Fruit fly (Drosophila melanogaster): ENCODE data around the gene pira.

The pira gene

DNA sequence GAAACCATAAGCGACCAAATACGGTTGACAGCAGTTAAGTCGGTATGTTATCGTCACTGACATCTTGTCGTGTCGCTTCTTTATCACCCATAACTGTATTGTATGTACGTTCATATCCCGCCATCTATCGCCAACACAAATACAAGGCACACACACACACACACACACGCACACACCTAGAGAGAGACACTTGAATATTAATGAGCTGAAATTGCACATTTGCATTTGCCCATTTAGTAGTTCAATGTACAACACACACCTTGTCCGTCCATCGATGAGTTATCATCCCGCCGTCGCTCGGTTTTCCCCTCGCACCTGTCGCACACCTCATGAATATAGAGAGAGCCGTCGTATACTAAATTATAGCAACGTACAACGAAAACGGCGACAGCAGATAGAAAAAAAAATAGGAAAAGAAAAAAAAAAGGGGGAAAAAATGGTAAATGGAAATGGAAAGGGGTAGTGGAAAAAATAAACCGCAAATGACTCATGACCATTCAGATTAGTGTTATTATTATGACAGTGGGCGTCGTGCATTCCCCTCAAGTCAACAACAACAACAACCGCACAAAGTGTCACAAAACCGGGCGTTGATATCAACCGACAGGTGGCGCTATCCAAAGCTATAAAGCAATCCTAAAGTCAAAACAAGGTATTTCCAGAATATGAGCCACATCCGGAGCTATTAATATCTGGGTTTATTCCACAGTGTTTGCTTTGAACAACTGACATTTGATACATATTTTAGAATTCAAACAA is 42.1 kb downstream of the pira start:
- TF ChIP-seq eg (GFP tag; IDR thresholded peaks at IDR 0.05): 0 out of 3 replicates have a peak, but pooled peaks have one; percentile 31
- TF ChIP-seq CG15336 (GFP tag; IDR thresholded peaks at IDR 0.05): no peak
- TF ChIP-seq CG8119 (GFP tag; IDR thresholded peaks at IDR 0.05): peak; percentile 16; the same call in 1 of the 3 replicates

DNA sequence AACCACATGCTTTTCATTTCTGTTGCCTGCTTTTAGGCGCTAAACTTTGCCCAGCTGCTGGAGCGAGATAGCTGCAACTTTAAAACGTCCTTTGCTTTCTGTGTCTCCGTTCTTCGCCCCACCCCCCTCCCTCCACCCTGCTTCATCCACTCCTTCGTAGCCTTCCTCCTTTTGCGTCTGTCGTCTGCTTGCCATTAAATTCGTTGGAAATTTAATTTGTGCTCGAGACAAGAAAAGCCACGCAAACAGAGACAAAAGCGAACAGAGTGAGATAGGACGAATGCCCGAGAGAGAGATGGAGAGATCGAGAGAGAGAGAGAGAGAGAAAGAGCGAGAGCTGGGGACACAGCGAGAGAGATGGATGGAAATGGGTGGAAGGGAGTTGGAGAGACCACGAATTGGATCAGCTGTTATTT is 43.5 kb downstream of the pira start:
- no peak for TF ChIP-seq CG8319 (GFP tag; optimal IDR thresholded peaks at IDR 0.05)
- TF ChIP-seq Eip78C (GFP tag): peak; percentile 63
- TF ChIP-seq dsx (GFP tag; optimal IDR thresholded peaks at IDR 0.05; ENCODE audit: poor library complexity, severe bottlenecking): peak; percentile 6
- peak; percentile 37; the same call in 1 of the 3 replicates for TF ChIP-seq CG6163 (GFP tag; IDR thresholded peaks at IDR 0.05)
- TF ChIP-seq net (GFP tag; optimal IDR thresholded peaks at IDR 0.05): no peak
- TF ChIP-seq Blimp-1 (GFP tag; optimal IDR thresholded peaks at IDR 0.05): no peak
- no peak for TF ChIP-seq CG3032 (tag; optimal IDR thresholded peaks at IDR 0.05)
- TF ChIP-seq fkh (GFP tag; optimal IDR thresholded peaks at IDR 0.05): no peak
- no peak for TF ChIP-seq Sox14 (GFP tag; optimal IDR thresholded peaks at IDR 0.05)
- TF ChIP-seq salr (GFP tag; optimal IDR thresholded peaks at IDR 0.05): no peak
- TF ChIP-seq achi (GFP tag; optimal IDR thresholded peaks at IDR 0.05): no peak
- no peak for TF ChIP-seq vri (GFP tag; optimal IDR thresholded peaks at IDR 0.05)
- TF ChIP-seq pdm3 (GFP tag; optimal IDR thresholded peaks at IDR 0.05): no peak
- no peak for TF ChIP-seq Eip75B (GFP tag; optimal IDR thresholded peaks at IDR 0.05)
- TF ChIP-seq CG31627 (GFP tag; optimal IDR thresholded peaks at IDR 0.05): no peak
- no peak for TF ChIP-seq OdsH (GFP tag; optimal IDR thresholded peaks at IDR 0.05)
- no peak for TF ChIP-seq CG7368 (GFP tag; optimal IDR thresholded peaks at IDR 0.05)
- TF ChIP-seq CG11762 (GFP tag; optimal IDR thresholded peaks at IDR 0.05; ENCODE audit: insufficient read depth): no peak

DNA sequence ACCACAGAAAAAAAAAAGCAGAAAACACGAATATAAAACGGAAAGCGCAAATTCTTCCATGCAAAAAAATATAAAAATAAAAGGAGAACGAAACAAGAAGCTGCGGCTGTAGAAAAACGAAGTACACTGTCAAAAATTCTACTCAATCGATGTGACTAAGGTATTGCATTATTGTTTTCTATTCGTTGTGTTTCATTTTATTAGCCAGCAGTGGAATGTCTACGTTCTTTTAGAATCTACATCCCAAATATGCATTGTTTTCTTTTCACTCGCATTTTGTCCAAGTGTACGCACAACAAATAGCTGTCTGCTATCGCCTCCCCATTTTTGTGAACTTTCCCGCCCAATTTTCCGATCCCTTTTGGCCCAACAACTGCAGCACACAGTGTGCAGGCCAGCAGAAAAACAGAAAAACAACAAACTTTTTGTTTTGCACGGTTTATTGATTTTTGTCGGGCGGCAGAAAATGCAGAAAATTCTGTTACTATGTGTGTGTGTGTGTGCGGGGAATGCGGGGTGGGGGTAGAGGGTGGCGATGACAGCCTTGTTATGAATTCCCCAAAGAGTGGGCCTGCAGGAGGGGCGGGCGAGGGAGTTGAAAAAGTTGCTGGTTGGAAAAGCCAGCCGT is 44.1 kb downstream of the pira start:
- TF ChIP-seq achi (GFP tag; optimal IDR thresholded peaks at IDR 0.05) (peak; percentile 86), CG11294 (GFP tag; IDR thresholded peaks at IDR 0.05) (peak; percentile 74), dsx (GFP tag; optimal IDR thresholded peaks at IDR 0.05; ENCODE audit: poor library complexity, severe bottlenecking) (peak; percentile 76), Gug (GFP tag; IDR thresholded peaks at IDR 0.05) (peak; percentile 67), CG6808 (GFP tag; optimal IDR thresholded peaks at IDR 0.05) (peak; percentile 86), Hr38 (GFP tag; optimal IDR thresholded peaks at IDR 0.05) (no peak), acj6 (GFP tag; optimal IDR thresholded peaks at IDR 0.05) (peak; percentile 88), CG8632 (GFP tag; optimal IDR thresholded peaks at IDR 0.05) (peak; percentile 75), Sox15 (GFP tag; optimal IDR thresholded peaks at IDR 0.05) (peak; percentile 83), esn (GFP tag; optimal IDR thresholded peaks at IDR 0.05) (peak; percentile 87), CG1621 (tag; optimal IDR thresholded peaks at IDR 0.05) (peak; percentile 87), spab (GFP tag; optimal IDR thresholded peaks at IDR 0.05) (peak; percentile 85), fd59A (GFP tag; optimal IDR thresholded peaks at IDR 0.05) (peak; percentile 87), CG4318 (GFP tag; optimal IDR thresholded peaks at IDR 0.05) (no peak), fkh (GFP tag; optimal IDR thresholded peaks at IDR 0.05) (no peak), vri (GFP tag; optimal IDR thresholded peaks at IDR 0.05) (peak; percentile 68), pdm3 (GFP tag; optimal IDR thresholded peaks at IDR 0.05) (peak; percentile 88), Sox14 (GFP tag; optimal IDR thresholded peaks at IDR 0.05) (peak; percentile 86), Smox (GFP tag; optimal IDR thresholded peaks at IDR 0.05) (peak; percentile 83), CG8319 (GFP tag; optimal IDR thresholded peaks at IDR 0.05) (peak; percentile 82), lz (GFP tag; optimal IDR thresholded peaks at IDR 0.05) (peak; percentile 85), Hr4 (GFP tag; optimal IDR thresholded peaks at IDR 0.05) (peak; percentile 82), CG6854 (GFP tag; optimal IDR thresholded peaks at IDR 0.05) (peak; percentile 2), ss (GFP tag; optimal IDR thresholded peaks at IDR 0.05) (peak; percentile 79 to 87), CG6792 (GFP tag; optimal IDR thresholded peaks at IDR 0.05) (peak; percentile 88), Ets96B (tag; optimal IDR thresholded peaks at IDR 0.05) (peak; percentile 87), CG11762 (GFP tag; optimal IDR thresholded peaks at IDR 0.05; ENCODE audit: insufficient read depth) (peak; percentile 87), CG6276 (GFP tag; optimal IDR thresholded peaks at IDR 0.05) (peak; percentile 75), Eip78C (GFP tag) (peak; percentile 96), OdsH (GFP tag; optimal IDR thresholded peaks at IDR 0.05) (peak; percentile 91), CG8119 (GFP tag; IDR thresholded peaks at IDR 0.05) (peak; percentile 85), CG7368 (GFP tag; optimal IDR thresholded peaks at IDR 0.05) (peak; percentile 84), Hr39 (GFP tag; optimal IDR thresholded peaks at IDR 0.05) (peak; percentile 88), Lpt (GFP tag; optimal IDR thresholded peaks at IDR 0.05) (peak; percentile 78), CG15336 (GFP tag; IDR thresholded peaks at IDR 0.05) (peak; percentile 81)

Measured in whole organism, prepupa.